Fruit fly (Drosophila melanogaster) whole organism, embryonic: Measurements from ENCODE around the gene Blimp-1.

Experiments used
- Bgb ChIP-seq: fragments of 200-800 bp; sonication (Bioruptor generic); IDR thresholded peaks from 2 replicates; pipeline ENCODE4 v1.3.6; 2022; ENCODE audit warnings: missing biosample characterization, missing genetic modification characterization; ENCODE audit not compliant: partially characterized antibody
- Blimp-1 ChIP-seq: fragments of 200-800 bp; sonication (Bioruptor generic); optimal IDR thresholded peaks from 3 replicates; lab custom pipeline; 2018; ENCODE audit warnings: missing biosample characterization, missing genetic modification characterization, mild to moderate bottlenecking, moderate library complexity, missing genetic modification reagents
- CG10979 ChIP-seq: fragments of 200-800 bp; sonication (Bioruptor generic); optimal IDR thresholded peaks from 2 replicates; lab custom pipeline; 2018; ENCODE audit warnings: missing biosample characterization, mild to moderate bottlenecking, missing genetic modification characterization, moderate library complexity
- CG15073 ChIP-seq: fragments of 200-800 bp; sonication (Bioruptor generic); optimal IDR thresholded peaks from 2 replicates; lab custom pipeline; 2016; ENCODE audit warnings: missing biosample characterization, missing genetic modification characterization
- CG16813 ChIP-seq: fragments of 200-800 bp; sonication (Bioruptor generic); IDR thresholded peaks from 3 replicates; pipeline ENCODE4 v1.3.6; 2022; ENCODE audit warnings: missing biosample characterization, missing genetic modification characterization; ENCODE audit not compliant: partially characterized antibody
- CG17359 ChIP-seq: fragments of 200-800 bp; sonication (Bioruptor generic); optimal IDR thresholded peaks from 3 replicates; lab custom pipeline; 2018; ENCODE audit warnings: missing biosample characterization, mild to moderate bottlenecking, missing genetic modification characterization, moderate library complexity
- CG18262 ChIP-seq: fragments of 200-800 bp; optimal IDR thresholded peaks from 3 replicates; lab custom pipeline; 2019; ENCODE audit warnings: missing biosample characterization, mild to moderate bottlenecking, missing genetic modification characterization, moderate library complexity
- CG2712 ChIP-seq: fragments of 200-800 bp; optimal IDR thresholded peaks from 3 replicates; lab custom pipeline; 2019; ENCODE audit warnings: missing biosample characterization, mild to moderate bottlenecking, missing genetic modification characterization, moderate library complexity
- CG30020 ChIP-seq: fragments of 200-800 bp; optimal IDR thresholded peaks from 2 replicates; lab custom pipeline; 2019; ENCODE audit warnings: missing biosample characterization, mild to moderate bottlenecking, missing genetic modification characterization, moderate library complexity
- CG30403 ChIP-seq: fragments of 200-800 bp; sonication (Bioruptor generic); optimal IDR thresholded peaks from 3 replicates; lab custom pipeline; 2016; ENCODE audit warnings: missing biosample characterization, missing genetic modification characterization
- CG3065 ChIP-seq: fragments of 200-800 bp; sonication (Bioruptor generic); optimal IDR thresholded peaks from 2 replicates; lab custom pipeline; 2016; ENCODE audit warnings: missing biosample characterization, missing genetic modification characterization
- CG3281 ChIP-seq: fragments of 200-800 bp; sonication (Bioruptor generic); optimal IDR thresholded peaks from 3 replicates; lab custom pipeline; 2017; ENCODE audit warnings: missing biosample characterization, mild to moderate bottlenecking, missing genetic modification characterization
- CG3407 ChIP-seq: fragments of 200-800 bp; sonication (Bioruptor generic); optimal IDR thresholded peaks from 2 replicates; lab custom pipeline; 2018; ENCODE audit warnings: missing biosample characterization, mild to moderate bottlenecking, missing genetic modification characterization
- CG34422 ChIP-seq: fragments of 200-800 bp; sonication (Bioruptor generic); IDR thresholded peaks from 3 replicates; pipeline ENCODE4 v1.3.6; 2022; ENCODE audit warnings: missing biosample characterization, missing genetic modification characterization
- CG4424 ChIP-seq: fragments of 200-800 bp; sonication (Bioruptor generic); optimal IDR thresholded peaks from 3 replicates; lab custom pipeline; 2016; ENCODE audit warnings: missing biosample characterization, missing genetic modification characterization
- CG8281 ChIP-seq: fragments of 200-800 bp; sonication (Bioruptor generic); optimal IDR thresholded peaks from 2 replicates; lab custom pipeline; 2018; ENCODE audit warnings: missing biosample characterization, mild to moderate bottlenecking, missing genetic modification characterization, moderate library complexity
- CG8290 ChIP-seq, 3 experiments: fragments of 200-800 bp; sonication (Bioruptor generic); optimal IDR thresholded peaks; 2 replicates each; lab custom pipeline; 2016 to 2019; ENCODE audit warnings: missing biosample characterization in 3 of 3, missing genetic modification characterization in 3 of 3, mild to moderate bottlenecking in 2 of 3, moderate library complexity in 1 of 3
- CoRest ChIP-seq: fragments of 200-800 bp; sonication (Bioruptor generic); optimal IDR thresholded peaks from 3 replicates; lab custom pipeline; 2018; ENCODE audit warnings: missing biosample characterization, mild to moderate bottlenecking, missing genetic modification characterization, moderate library complexity
- Deaf1 ChIP-seq: fragments of 200-800 bp; optimal IDR thresholded peaks from 3 replicates; lab custom pipeline; 2019; ENCODE audit warnings: missing biosample characterization, mild to moderate bottlenecking, missing genetic modification characterization, moderate library complexity
- Dref ChIP-seq: fragments of 200-800 bp; sonication (Bioruptor generic); IDR thresholded peaks from 2 replicates; pipeline ENCODE4 v1.3.6; 2022; ENCODE audit warnings: missing biosample characterization, missing genetic modification characterization
- Elba2 ChIP-seq: fragments of 200-800 bp; sonication (Bioruptor generic); optimal IDR thresholded peaks from 3 replicates; lab custom pipeline; 2016; ENCODE audit warnings: missing biosample characterization, missing genetic modification characterization
- Fer1 ChIP-seq: fragments of 200-800 bp; sonication (Bioruptor generic); optimal IDR thresholded peaks from 2 replicates; lab custom pipeline; 2017; ENCODE audit warnings: missing biosample characterization, mild to moderate bottlenecking, missing genetic modification characterization
- H2.0 ChIP-seq: fragments of 200-800 bp; sonication (Bioruptor generic); IDR thresholded peaks from 2 replicates; pipeline ENCODE4 v1.3.6; 2022; ENCODE audit warnings: missing biosample characterization, missing genetic modification characterization
- Hmr ChIP-seq: fragments of 200-800 bp; sonication (Bioruptor generic); optimal IDR thresholded peaks from 3 replicates; lab custom pipeline; 2017; ENCODE audit warnings: mild to moderate bottlenecking, missing biosample characterization, missing genetic modification reagents, missing genetic modification characterization
- MESR4 ChIP-seq: fragments of 200-800 bp; sonication (Bioruptor generic); optimal IDR thresholded peaks from 2 replicates; lab custom pipeline; 2018; ENCODE audit warnings: missing biosample characterization, mild to moderate bottlenecking, missing genetic modification characterization, moderate library complexity
- Pdp1 ChIP-seq, 2 experiments: fragments of 200-800 bp; sonication (Bioruptor generic); optimal IDR thresholded peaks; 3 replicates each; lab custom pipeline; 2016; ENCODE audit warnings: missing biosample characterization in 2 of 2, missing genetic modification characterization in 2 of 2, mild to moderate bottlenecking in 1 of 2, moderate library complexity in 1 of 2
- Sin3A ChIP-seq: fragments of >200 bp; optimal IDR thresholded peaks from 2 replicates; lab custom pipeline; 2018
- Sox100B ChIP-seq: fragments of 200-800 bp; sonication (Bioruptor generic); optimal IDR thresholded peaks from 3 replicates; lab custom pipeline; 2018; ENCODE audit warnings: missing biosample characterization, mild to moderate bottlenecking, missing genetic modification characterization
- Sry-δ ChIP-seq: fragments of 200-800 bp; sonication (Bioruptor generic); optimal IDR thresholded peaks from 2 replicates; lab custom pipeline; 2016; ENCODE audit warnings: missing biosample characterization, missing genetic modification characterization
- Ssrp ChIP-seq: fragments of 200-800 bp; sonication (Bioruptor generic); optimal IDR thresholded peaks from 2 replicates; lab custom pipeline; 2018; ENCODE audit warnings: missing biosample characterization, mild to moderate bottlenecking, missing genetic modification characterization, moderate library complexity
- Taf1 ChIP-seq: fragments of 200-800 bp; sonication (Bioruptor generic); IDR thresholded peaks from 2 replicates; pipeline ENCODE4 v1.3.6; 2022; ENCODE audit warnings: missing biosample characterization, missing genetic modification characterization
- Xbp1 ChIP-seq: fragments of 200-800 bp; sonication (Bioruptor generic); optimal IDR thresholded peaks from 3 replicates; lab custom pipeline; 2016; ENCODE audit warnings: missing biosample characterization, mild to moderate bottlenecking, missing genetic modification characterization
- Xrp1 ChIP-seq: fragments of 200-800 bp; sonication (Bioruptor generic); IDR thresholded peaks from 2 replicates; pipeline ENCODE4 v1.3.6; 2022; ENCODE audit warnings: missing biosample characterization, missing genetic modification characterization
- aop ChIP-seq: fragments of 200-800 bp; sonication (Bioruptor generic); IDR thresholded peaks from 2 replicates; pipeline ENCODE4 v1.3.6; 2022; ENCODE audit warnings: missing biosample characterization, missing genetic modification characterization
- az2 ChIP-seq: fragments of 200-800 bp; sonication (Bioruptor generic); optimal IDR thresholded peaks from 3 replicates; lab custom pipeline; 2016; ENCODE audit warnings: missing biosample characterization, missing genetic modification characterization
- cg ChIP-seq: fragments of 200-800 bp; sonication (Bioruptor generic); optimal IDR thresholded peaks from 3 replicates; lab custom pipeline; 2019; ENCODE audit warnings: missing biosample characterization, mild to moderate bottlenecking, missing genetic modification characterization, moderate library complexity
- chinmo ChIP-seq: fragments of 200-800 bp; sonication (Bioruptor generic); IDR thresholded peaks from 4 replicates; pipeline ENCODE4 v1.3.6; 2022; ENCODE audit warnings: missing biosample characterization, missing genetic modification characterization; ENCODE audit not compliant: partially characterized antibody
- dm ChIP-seq: fragments of 200-800 bp; sonication (Bioruptor generic); optimal IDR thresholded peaks from 3 replicates; lab custom pipeline; 2016; ENCODE audit warnings: missing biosample characterization, missing genetic modification characterization
- fd96Cb ChIP-seq: fragments of 200-800 bp; sonication (Bioruptor generic); optimal IDR thresholded peaks from 2 replicates; lab custom pipeline; 2018; ENCODE audit warnings: missing biosample characterization, mild to moderate bottlenecking, missing genetic modification characterization, moderate library complexity
- ftz-f1 ChIP-seq: fragments of 200-800 bp; sonication (Bioruptor generic); optimal IDR thresholded peaks from 2 replicates; lab custom pipeline; 2016; ENCODE audit warnings: missing biosample characterization, missing genetic modification characterization
- gem ChIP-seq: fragments of 200-800 bp; sonication (Bioruptor generic); optimal IDR thresholded peaks from 2 replicates; lab custom pipeline; 2019; ENCODE audit warnings: missing biosample characterization, mild to moderate bottlenecking, missing genetic modification characterization, moderate library complexity
- oc ChIP-seq: fragments of 200-800 bp; sonication (Bioruptor generic); optimal IDR thresholded peaks from 2 replicates; lab custom pipeline; 2018; ENCODE audit warnings: missing biosample characterization, mild to moderate bottlenecking, missing genetic modification characterization, moderate library complexity
- otp ChIP-seq: fragments of 200-800 bp; sonication (Bioruptor generic); IDR thresholded peaks from 3 replicates; pipeline ENCODE4, ENCODE4 v1.3.6; 2022; ENCODE audit warnings: missing biosample characterization, missing genetic modification characterization
- pb ChIP-seq: fragments of 200-800 bp; sonication (Bioruptor generic); optimal IDR thresholded peaks from 3 replicates; lab custom pipeline; 2016; ENCODE audit warnings: missing biosample characterization, missing genetic modification characterization
- run ChIP-seq: fragments of 200-800 bp; sonication (Bioruptor generic); optimal IDR thresholded peaks from 3 replicates; lab custom pipeline; 2018; ENCODE audit warnings: missing biosample characterization, mild to moderate bottlenecking, missing genetic modification characterization
- sd ChIP-seq: fragments of 200-800 bp; sonication (Bioruptor generic); optimal IDR thresholded peaks from 3 replicates; lab custom pipeline; 2018; ENCODE audit warnings: missing biosample characterization, mild to moderate bottlenecking, missing genetic modification characterization, moderate library complexity
- sens ChIP-seq: fragments of 200-800 bp; sonication (Bioruptor generic); peaks from one replicate; lab custom pipeline; 2016; ENCODE audit warnings: missing biosample characterization, missing genetic modification characterization
- slbo ChIP-seq: fragments of 200-800 bp; sonication (Bioruptor generic); IDR thresholded peaks from 2 replicates; pipeline ENCODE4 v1.3.6; 2022; ENCODE audit warnings: missing biosample characterization, missing genetic modification characterization
- stwl ChIP-seq: fragments of 200-800 bp; sonication (Bioruptor generic); optimal IDR thresholded peaks from 3 replicates; lab custom pipeline; 2018; ENCODE audit warnings: missing biosample characterization, mild to moderate bottlenecking, missing genetic modification characterization, moderate library complexity
- vvl ChIP-seq: fragments of 200-800 bp; sonication (Bioruptor generic); IDR thresholded peaks from 2 replicates; pipeline ENCODE4 v1.3.6; 2022; ENCODE audit warnings: missing biosample characterization, missing genetic modification characterization

Blimp-1 gene

DNA sequence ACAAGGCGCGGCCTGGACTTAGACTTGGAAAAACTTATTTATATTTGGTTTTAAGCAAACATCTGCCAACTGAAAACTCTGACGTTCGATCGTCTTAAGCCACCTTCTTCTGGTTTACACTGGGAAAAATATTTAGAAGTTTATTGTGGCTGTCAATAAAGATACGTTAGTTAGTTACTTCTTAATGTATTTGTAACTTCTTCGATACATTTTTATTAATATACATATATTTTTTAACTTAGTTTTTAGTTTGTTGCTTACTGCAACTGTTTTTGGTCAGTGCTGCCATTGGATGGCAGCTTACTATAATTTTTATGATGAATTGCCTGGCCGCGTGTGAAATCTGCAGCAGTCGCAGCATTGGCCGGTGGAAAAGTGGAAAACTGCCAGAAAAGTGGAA is 21.3 kb upstream of the Blimp-1 start (continued):
- TF ChIP-seq Pdp1 (GFP tag; optimal IDR thresholded peaks at IDR 0.05; lab: Kevin White, UChicago) = no peak
- no peak for TF ChIP-seq CG16813
- peak; percentile 8 for TF ChIP-seq az2
- TF ChIP-seq gem (tag; lab: Kevin White, UChicago) = peak; percentile 64
- peak; percentile 9 for TF ChIP-seq CG30403 (GFP tag; lab: Kevin White, UChicago)
- no peak for TF ChIP-seq CG15073 (GFP tag; lab: Kevin White, UChicago)
- TF ChIP-seq CG18262 = peak; percentile 24
- peak; percentile 37 for TF ChIP-seq Ssrp
- peak; percentile 39 for TF ChIP-seq CG17359
- no peak for TF ChIP-seq Hmr (GFP tag; lab: Kevin White, UChicago)
- TF ChIP-seq sens (GFP tag; lab: Kevin White, UChicago) = peak; percentile 49
- TF ChIP-seq Xbp1 (GFP tag; lab: Kevin White, UChicago) = peak; percentile 29
- TF ChIP-seq fd96Cb (tag; lab: Kevin White, UChicago) = peak; percentile 6
- TF ChIP-seq CoRest = peak; percentile 8
- 0 out of 3 replicates have a peak, but pooled peaks have one; percentile 22 for TF ChIP-seq CG34422 (GFP tag; lab: Robert Waterston, UW)
- peak; percentile 43 for TF ChIP-seq CG10979 (tag; lab: Kevin White, UChicago)
- peak; percentile 19 for TF ChIP-seq Sox100B (GFP tag; lab: Kevin White, UChicago)
- no peak for TF ChIP-seq vvl (GFP tag; lab: Robert Waterston, UW)
- no peak for TF ChIP-seq Taf1 (GFP tag; lab: Robert Waterston, UW)
- TF ChIP-seq CG3407 (GFP tag; lab: Kevin White, UChicago) = no peak
- TF ChIP-seq run (tag; lab: Kevin White, UChicago) = no peak
- peak; percentile 4 for TF ChIP-seq CG4424 (GFP tag; lab: Kevin White, UChicago)

DNA sequence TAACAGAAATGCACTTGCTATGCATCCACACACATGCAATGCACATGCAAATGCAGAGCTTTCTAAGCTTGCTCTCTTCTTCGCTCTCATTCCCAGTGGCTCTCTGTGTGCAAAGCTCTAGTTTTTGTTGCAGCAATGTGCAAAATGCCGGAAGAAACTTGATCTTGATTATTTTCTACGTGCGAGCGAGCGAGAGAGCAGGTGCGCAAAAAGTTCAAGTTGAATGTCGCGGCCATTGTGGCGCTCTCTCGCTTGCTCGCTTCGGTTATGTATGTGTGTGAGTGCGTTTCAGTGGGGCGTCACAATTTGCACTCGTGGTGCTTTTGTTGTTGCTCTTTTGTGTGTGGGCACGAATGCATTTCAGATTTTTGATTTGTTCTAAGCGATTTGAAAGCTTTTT is 20.2 kb upstream of the Blimp-1 start:
- TF ChIP-seq Bgb = no peak
- no peak for TF ChIP-seq H2.0 (GFP tag; lab: Robert Waterston, UW)
- TF ChIP-seq aop = peak; percentile 66; the same call in 1 of the 2 replicates
- TF ChIP-seq chinmo (GFP tag; lab: Robert Waterston, UW) = peak; percentile 58; the same call in 1 of the 4 replicates
- TF ChIP-seq Sry-δ (GFP tag; lab: Kevin White, UChicago) = no peak
- no peak for TF ChIP-seq CG3281 (GFP tag; lab: Kevin White, UChicago)
- no peak for TF ChIP-seq CG2712 (tag; lab: Kevin White, UChicago)
- TF ChIP-seq CG8281 (tag; lab: Kevin White, UChicago) = no peak
- TF ChIP-seq pb (GFP tag; lab: Kevin White, UChicago) = no peak
- peak; percentile 49 for TF ChIP-seq sd (tag; lab: Kevin White, UChicago)
- TF ChIP-seq oc = peak; percentile 13
- TF ChIP-seq Elba2 (GFP tag; lab: Kevin White, UChicago) = no peak
- TF ChIP-seq cg (GFP tag; lab: Kevin White, UChicago) = peak; percentile 37
- TF ChIP-seq slbo (GFP tag; lab: Robert Waterston, UW) = no peak
- no peak for TF ChIP-seq CG30020 (tag; lab: Kevin White, UChicago)
- TF ChIP-seq dm (GFP tag; lab: Kevin White, UChicago) = no peak
- TF ChIP-seq Xrp1 (GFP tag; lab: Robert Waterston, UW) = no peak
- no peak for TF ChIP-seq CG3065 (GFP tag; lab: Kevin White, UChicago)
- no peak for TF ChIP-seq stwl (tag; lab: Kevin White, UChicago)
- TF ChIP-seq gem (tag; lab: Kevin White, UChicago) = no peak
- peak; percentile 33 for TF ChIP-seq Deaf1 (tag; lab: Kevin White, UChicago)
- TF ChIP-seq ftz-f1 (GFP tag; lab: Kevin White, UChicago) = peak; percentile 8
- no peak for TF ChIP-seq Fer1
- no peak for TF ChIP-seq CG8290 (GFP tag; optimal IDR thresholded peaks at IDR 0.05; lab: Kevin White, UChicago)
- TF ChIP-seq CG8290 (tag; optimal IDR thresholded peaks at IDR 0.05; lab: Kevin White, UChicago) = no peak
- TF ChIP-seq MESR4 (GFP tag; lab: Kevin White, UChicago) = no peak
- peak; percentile 16 for TF ChIP-seq Blimp-1 (GFP tag; lab: Kevin White, UChicago)
- TF ChIP-seq vvl (GFP tag; lab: Robert Waterston, UW) = peak; percentile 15; the same call in 1 of the 2 replicates
- no peak for TF ChIP-seq Sin3A (lab: Kevin White, UChicago)
- no peak for TF ChIP-seq Dref (GFP tag; lab: Robert Waterston, UW)
- no peak for TF ChIP-seq otp (GFP tag; lab: Robert Waterston, UW)
